Worm (Caenorhabditis elegans): ENCODE data around the gene dop-3.
A peak's percentile ranks its signal among the peaks of the same experiment; 100 is the strongest.

dop-3 gene

ce11 chrX:6552806-6553337 lies 16.7 kb downstream of the dop-3 start, which contains the start of gene svh-2:
Gene svh-2, plus strand, starts transcription at chrX:6553287.
- no peak for TF ChIP-seq nhr-76 (tag; optimal IDR thresholded peaks at IDR 0.05)
- TF ChIP-seq hlh-30 (tag; optimal IDR thresholded peaks at IDR 0.05; ENCODE audit: insufficient read depth) = peak; percentile 1
- TF ChIP-seq aha-1 (tag) = peak; percentile 44
- no peak for TF ChIP-seq lin-39 (tag; optimal IDR thresholded peaks at IDR 0.05)
- no peak for TF ChIP-seq mxl-3 (GFP tag; optimal IDR thresholded peaks at IDR 0.05)
- no peak for TF ChIP-seq skn-1 (tag; optimal IDR thresholded peaks at IDR 0.05)
- TF ChIP-seq unc-62 (GFP tag; optimal IDR thresholded peaks at IDR 0.05 in 1 of 2) = peak in 1 of 2 experiments; percentile 98
- no peak for TF ChIP-seq unc-62 (tag; optimal IDR thresholded peaks at IDR 0.05)

DNA sequence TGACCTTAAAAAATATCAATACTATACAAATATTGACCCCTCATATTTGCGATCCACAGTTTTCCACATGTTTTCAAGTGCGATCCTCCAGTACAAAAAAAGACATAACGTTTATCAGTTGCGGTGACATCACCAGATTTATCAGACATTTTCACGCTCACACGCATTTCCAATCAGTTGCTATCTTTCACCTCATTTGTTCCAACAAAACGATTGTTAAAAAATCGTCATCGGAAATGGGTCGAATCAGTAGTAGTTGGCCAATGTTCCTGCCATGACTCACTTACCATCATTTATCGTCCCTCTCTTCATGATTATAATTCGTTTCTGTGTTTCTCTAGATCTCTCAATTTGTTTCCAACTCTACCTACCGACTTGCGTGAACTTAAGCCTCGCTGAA lies 17.8 kb downstream of the dop-3 start:
- no peak for TF ChIP-seq mxl-2 (GFP tag; conservative IDR thresholded peaks at IDR 0.05)
- no peak for TF ChIP-seq aly-2 (tag; optimal IDR thresholded peaks at IDR 0.05)
- no peak for TF ChIP-seq lir-3 (tag; optimal IDR thresholded peaks at IDR 0.05)
- no peak for TF ChIP-seq dmd-8 (GFP tag; IDR thresholded peaks at IDR 0.05)
- no peak for TF ChIP-seq ceh-28 (tag; optimal IDR thresholded peaks at IDR 0.05)
- no peak for TF ChIP-seq saeg-2 (GFP tag; IDR thresholded peaks at IDR 0.05)
- peak; percentile 44 for TF ChIP-seq dve-1 (tag; optimal IDR thresholded peaks at IDR 0.05; ENCODE audit: insufficient read depth)
- TF ChIP-seq egl-43 (GFP tag; IDR thresholded peaks at IDR 0.05) = no peak
- peak; percentile 72 for TF ChIP-seq nhr-28 (tag; optimal IDR thresholded peaks at IDR 0.05)
- TF ChIP-seq Y5F2A.4 (GFP tag; optimal IDR thresholded peaks at IDR 0.05) = no peak
- no peak for TF ChIP-seq ctbp-1 (GFP tag; IDR thresholded peaks at IDR 0.05)
- TF ChIP-seq hlh-11 (tag; optimal IDR thresholded peaks at IDR 0.05) = peak; percentile 59
- TF ChIP-seq pqm-1 (tag; optimal IDR thresholded peaks at IDR 0.05) = peak; percentile 85
- no peak for TF ChIP-seq ztf-11 (tag; optimal IDR thresholded peaks at IDR 0.05)
- TF ChIP-seq lsy-2 (tag; optimal IDR thresholded peaks at IDR 0.05) = peak in 1 of 2 experiments; percentile 4
- peak; percentile 17 for TF ChIP-seq mes-2 (tag; optimal IDR thresholded peaks at IDR 0.05; ENCODE audit: poor library complexity, severe bottlenecking)
- TF ChIP-seq nhr-77 (tag; optimal IDR thresholded peaks at IDR 0.05) = no peak
- peak; percentile 36 for TF ChIP-seq mxl-3 (GFP tag; optimal IDR thresholded peaks at IDR 0.05)
- TF ChIP-seq daf-16 (GFP tag; optimal IDR thresholded peaks at IDR 0.05) = no peak
- peak; percentile 61 for TF ChIP-seq daf-16 (tag; optimal IDR thresholded peaks at IDR 0.05)
- TF ChIP-seq hlh-30 (tag; optimal IDR thresholded peaks at IDR 0.05; ENCODE audit: insufficient read depth) = peak; percentile 17
- no peak for TF ChIP-seq nhr-42 (GFP tag; IDR thresholded peaks at IDR 0.05)
- peak; percentile 60 for TF ChIP-seq dmd-6 (GFP tag; IDR thresholded peaks at IDR 0.05)
- TF ChIP-seq lin-1 (GFP tag; IDR thresholded peaks at IDR 0.05) = no peak

ce11 chrX:6551073-6551652 lies 18.4 kb downstream of the dop-3 start:
- no peak for TF ChIP-seq vab-7 (GFP tag; IDR thresholded peaks at IDR 0.05)
- no peak for TF ChIP-seq T26A8.4 (GFP tag; IDR thresholded peaks at IDR 0.05)
- no peak for TF ChIP-seq Y75B8A.6 (GFP tag; IDR thresholded peaks at IDR 0.05)
- TF ChIP-seq set-16 (GFP tag; IDR thresholded peaks at IDR 0.05) = no peak
- TF ChIP-seq hlh-11 (tag; optimal IDR thresholded peaks at IDR 0.05) = peak; percentile 33
- TF ChIP-seq gei-8 (GFP tag; optimal IDR thresholded peaks at IDR 0.05) = no peak
- no peak for TF ChIP-seq F26F4.8 (GFP tag; conservative IDR thresholded peaks at IDR 0.05)
- TF ChIP-seq ztf-11 (tag; optimal IDR thresholded peaks at IDR 0.05) = no peak
- no peak for TF ChIP-seq cey-2 (tag; optimal IDR thresholded peaks at IDR 0.05; ENCODE audit: borderline replicate concordance, insufficient read depth)
- TF ChIP-seq F49E8.2 (tag; optimal IDR thresholded peaks at IDR 0.05; ENCODE audit: borderline replicate concordance) = no peak
- no peak for TF ChIP-seq dmd-6 (GFP tag; IDR thresholded peaks at IDR 0.05)
- TF ChIP-seq Y105C5A.15 (GFP tag; IDR thresholded peaks at IDR 0.05) = no peak
- no peak for TF ChIP-seq mdt-29 (GFP tag; IDR thresholded peaks at IDR 0.05)
- TF ChIP-seq aha-1 (tag) = peak; percentile 51
- TF ChIP-seq hif-1 (tag; optimal IDR thresholded peaks at IDR 0.05) = no peak
- no peak for TF ChIP-seq F10B5.3 (tag; optimal IDR thresholded peaks at IDR 0.05)
- no peak for TF ChIP-seq egl-27 (tag; optimal IDR thresholded peaks at IDR 0.05)
- no peak for TF ChIP-seq nhr-48 (tag; optimal IDR thresholded peaks at IDR 0.05)
- TF ChIP-seq mes-2 (tag; optimal IDR thresholded peaks at IDR 0.05; ENCODE audit: poor library complexity, severe bottlenecking) = no peak
- peak; percentile 37; the same call in 1 of the 2 replicates for TF ChIP-seq hmg-1.1 (GFP tag; IDR thresholded peaks at IDR 0.05)
- no peak for TF ChIP-seq lin-15B (tag; optimal IDR thresholded peaks at IDR 0.05)
- TF ChIP-seq Y48G9A.11 (GFP tag; IDR thresholded peaks at IDR 0.05) = no peak
- no peak for TF ChIP-seq egl-43 (GFP tag; IDR thresholded peaks at IDR 0.05)
- no peak for TF ChIP-seq daf-16 (GFP tag; optimal IDR thresholded peaks at IDR 0.05)
- peak; percentile 34 for TF ChIP-seq daf-16 (tag; optimal IDR thresholded peaks at IDR 0.05)
- TF ChIP-seq hlh-30 (tag; optimal IDR thresholded peaks at IDR 0.05; ENCODE audit: insufficient read depth) = peak; percentile 33

Data from whole organism, L4 larva.